Worm (Caenorhabditis elegans): ENCODE data around the gene R07C12.1.

DNA sequence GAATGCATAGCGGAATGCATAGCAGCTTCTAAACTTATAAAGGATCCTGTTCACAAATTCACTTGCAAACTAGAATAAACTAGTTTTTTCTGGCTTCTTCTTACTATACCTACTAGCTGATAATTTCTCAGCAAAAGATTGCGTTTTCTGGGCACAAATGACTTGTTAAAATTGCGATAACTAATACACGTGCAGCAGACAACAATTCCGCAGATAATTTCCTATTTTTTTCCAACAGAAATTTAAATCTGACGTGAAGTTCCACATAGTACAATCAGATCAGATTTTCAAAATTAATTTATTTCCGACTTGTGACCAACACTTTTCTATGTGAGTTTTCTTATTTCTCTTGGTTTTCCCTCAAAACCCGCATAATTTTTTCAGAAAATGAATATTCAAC, 12.1 kb downstream of the R07C12.1 start, which contains the start of gene scrm-8:
- TF ChIP-seq T22C8.4 (GFP tag; IDR thresholded peaks at IDR 0.05) (no peak), cog-1 (tag; optimal IDR thresholded peaks at IDR 0.05) (no peak), flt-1 (GFP tag; IDR thresholded peaks at IDR 0.05) (no peak)

Measured in whole organism, midembryonic.